Worm (Caenorhabditis elegans) whole organism, dauer: ENCODE measurements around the gene hsd-3.

Experiments used
- unc-62 ChIP-seq: sonication (generic microtip); optimal IDR thresholded peaks from 2 replicates; lab custom pipeline; 2017; ENCODE audit warnings: missing biosample characterization, missing genetic modification reagents, missing genetic modification characterization

Gene hsd-3

ce11 chrX:4981579-4981978, 27.5 kb upstream of the hsd-3 start:
- TF ChIP-seq unc-62 (GFP tag; lab: Kevin White, UChicago) = no peak

ce11 chrX:4982009-4982625, 27.0 kb upstream of the hsd-3 start:
- TF ChIP-seq unc-62 (GFP tag; lab: Kevin White, UChicago) = no peak

ce11 chrX:4986354-4986753, 22.7 kb upstream of the hsd-3 start:
- TF ChIP-seq unc-62 (GFP tag; lab: Kevin White, UChicago) = no peak

- no peak for TF ChIP-seq unc-62 (GFP tag; lab: Kevin White, UChicago)
These were observed 21.5 kb upstream of the hsd-3 start for ce11 chrX:4987617-4988016.

ce11 chrX:4992523-4992922, 16.6 kb upstream of the hsd-3 start:
- no peak for TF ChIP-seq unc-62 (GFP tag; lab: Kevin White, UChicago)

ce11 chrX:4997548-4998087, 11.5 kb upstream of the hsd-3 start, which contains the start of gene ZC8.6:
Gene ZC8.6, minus strand, starts transcription at chrX:4997598.
- TF ChIP-seq unc-62 (GFP tag; lab: Kevin White, UChicago) = no peak

ce11 chrX:4998875-4999274, 10.2 kb upstream of the hsd-3 start, which contains the start of gene set-30:
Gene set-30, plus strand, starts transcription at chrX:4999270.
- no peak for TF ChIP-seq unc-62 (GFP tag; lab: Kevin White, UChicago)

- TF ChIP-seq unc-62 (GFP tag; lab: Kevin White, UChicago) = no peak
These were observed 4.2 kb upstream of the hsd-3 start, which contains the start of gene hsd-2 for ce11 chrX:5004940-5005339. Gene hsd-2, plus strand, starts transcription at chrX:5005240.

ce11 chrX:5006972-5007371, 2.1 kb upstream of the hsd-3 start:
- no peak for TF ChIP-seq unc-62 (GFP tag; lab: Kevin White, UChicago)

- TF ChIP-seq unc-62 (GFP tag; lab: Kevin White, UChicago) = no peak
These were observed 4.7 kb downstream of the hsd-3 start, which contains the start of gene ZC449.7 for ce11 chrX:5013826-5014225. Gene ZC449.7, plus strand, starts transcription at chrX:5014074.

ce11 chrX:5015775-5016174, 6.7 kb downstream of the hsd-3 start, which contains the start of gene ZC449.8:
Gene ZC449.8, plus strand, starts transcription at chrX:5016075.
- TF ChIP-seq unc-62 (GFP tag; lab: Kevin White, UChicago) = no peak

- no peak for TF ChIP-seq unc-62 (GFP tag; lab: Kevin White, UChicago)
These were observed 8.5 kb downstream of the hsd-3 start, which contains the start of gene sek-3 for ce11 chrX:5017591-5017990. Gene sek-3, plus strand, starts transcription at chrX:5017891.

ce11 chrX:5018062-5018653, 9.1 kb downstream of the hsd-3 start:
- TF ChIP-seq unc-62 (GFP tag; lab: Kevin White, UChicago) = no peak

- no peak for TF ChIP-seq unc-62 (GFP tag; lab: Kevin White, UChicago)
These were observed 11.9 kb downstream of the hsd-3 start, which contains the start of gene ZC449.2 for ce11 chrX:5020996-5021395. Gene ZC449.2, plus strand, starts transcription at chrX:5021285.

ce11 chrX:5022682-5023081, 13.6 kb downstream of the hsd-3 start:
- TF ChIP-seq unc-62 (GFP tag; lab: Kevin White, UChicago) = no peak

ce11 chrX:5024300-5024699, 15.2 kb downstream of the hsd-3 start, which contains the start of gene ZC449.1:
Gene ZC449.1, plus strand, starts transcription at chrX:5024420.
- TF ChIP-seq unc-62 (GFP tag; lab: Kevin White, UChicago) = no peak
